Worm (Caenorhabditis elegans) whole organism, L4/young adult: Measurements from ENCODE around the gene rap-2.
"Not testable (repeated sequence)": the region's sequence is repeated elsewhere in the genome, so short reads cannot be mapped to it uniquely, and the experiment has no call there.

Experiments
- W03F9.2 ChIP-seq: fragments of 150-350 bp; optimal IDR thresholded peaks from 2 replicates; lab custom pipeline; 2014; ENCODE audit warnings: missing biosample characterization, missing genetic modification characterization
- dao-5 ChIP-seq: sonication (generic microtip); optimal IDR thresholded peaks from 2 replicates; lab custom pipeline; 2016; ENCODE audit warnings: missing genotype, missing genetic modification characterization, moderate library complexity, missing compliant biosample characterization
- him-1 ChIP-seq: sonication (generic microtip); optimal IDR thresholded peaks from 2 replicates; lab custom pipeline; 2016; ENCODE audit warnings: missing genotype, missing genetic modification reagents, missing genetic modification characterization, missing compliant biosample characterization

rap-2 gene

ce11 chrV:15063987-15064386 is at the start of gene rap-2:
rap-2 (minus strand) TSS chrV:15064087.
- no peak for TF ChIP-seq him-1 (tag; lab: Kevin White, UChicago)

- TF ChIP-seq him-1 (tag; lab: Kevin White, UChicago) (no peak), W03F9.2 (tag; lab: Kevin White, UChicago) (no peak), dao-5 (tag; lab: Kevin White, UChicago) (no peak)
Measured at ce11 chrV:15111660-15112059, 47.8 kb upstream of the rap-2 start, which contains the start of gene T01G5.7. T01G5.7 (plus strand) TSS chrV:15111960.

ce11 chrV:15109260-15109659 is 45.4 kb upstream of the rap-2 start, which contains the start of gene Y75B12A.2:
Y75B12A.2 (plus strand) TSS chrV:15109560.
- TF ChIP-seq dao-5 (tag; lab: Kevin White, UChicago) (no peak), W03F9.2 (tag; lab: Kevin White, UChicago) (no peak), him-1 (tag; lab: Kevin White, UChicago) (no peak)

DNA sequence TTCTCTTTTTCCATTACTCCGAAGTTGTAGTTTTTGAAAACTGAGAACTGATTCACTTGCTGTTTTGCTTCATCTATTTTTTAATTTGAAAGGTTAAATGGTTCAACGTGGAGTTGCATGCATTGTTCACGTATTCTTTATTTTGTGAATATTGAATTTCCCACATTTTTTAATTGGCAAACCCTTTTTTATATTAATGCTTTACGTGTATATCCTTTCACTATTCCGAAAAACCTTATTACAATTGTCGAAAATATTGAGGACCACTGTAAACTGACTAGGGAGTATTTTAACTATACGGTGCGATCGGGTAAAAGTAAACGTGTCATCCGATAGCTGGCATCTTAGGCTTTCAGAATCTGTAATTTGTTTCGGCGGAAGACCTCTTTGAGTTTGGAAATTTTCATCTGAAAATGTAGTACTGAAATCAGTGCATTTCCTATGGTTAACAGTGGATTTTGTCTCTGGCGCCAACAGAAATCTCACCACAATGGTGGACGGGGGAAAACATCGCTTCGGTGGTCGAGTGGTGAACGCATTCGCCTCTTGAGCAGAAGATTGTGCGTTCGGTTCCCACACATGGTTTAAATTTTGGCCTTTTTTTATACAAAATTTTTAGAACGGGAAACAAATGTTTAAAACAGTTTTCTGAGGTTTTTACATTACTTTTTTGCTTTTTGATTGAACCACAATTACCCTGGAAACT is 42.2 kb upstream of the rap-2 start, which contains the start of gene C01G10.14:
Gene C01G10.14, minus strand, starts transcription at position 51 of the 706 bp plus-strand sequence.
- not testable (repeated sequence) for TF ChIP-seq him-1, W03F9.2, dao-5 (tag; lab: Kevin White, UChicago)

DNA sequence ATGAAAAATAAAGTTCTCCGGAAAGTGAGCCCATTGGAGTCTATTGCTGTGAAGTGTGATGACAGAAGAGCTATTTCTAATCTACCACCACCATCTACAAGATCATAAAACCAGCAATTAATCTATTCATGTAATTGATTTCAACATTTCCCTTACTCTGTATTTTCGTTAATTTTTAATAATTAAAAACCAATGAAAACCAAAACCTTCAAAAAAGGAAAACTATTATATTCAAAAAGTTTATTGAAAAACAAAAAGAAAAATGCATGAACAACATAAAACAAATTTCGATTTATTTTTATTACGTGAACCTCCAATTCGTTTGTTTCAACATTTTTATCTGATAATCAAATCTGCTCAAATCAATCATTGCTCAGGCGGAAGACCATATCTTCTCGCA is 35.6 kb upstream of the rap-2 start, which contains the start of gene C01G10.1:
Gene C01G10.1, plus strand, starts transcription at position 301 of the 400 bp plus-strand sequence.
- TF ChIP-seq W03F9.2 (tag; lab: Kevin White, UChicago) (no peak), dao-5 (tag; lab: Kevin White, UChicago) (no peak), him-1 (tag; lab: Kevin White, UChicago) (no peak)

- TF ChIP-seq him-1 (tag; lab: Kevin White, UChicago) (no peak), dao-5 (tag; lab: Kevin White, UChicago) (no peak), W03F9.2 (tag; lab: Kevin White, UChicago) (no peak)
Measured at ce11 chrV:15094749-15095148, 30.9 kb upstream of the rap-2 start, which contains the start of gene srx-78. srx-78 (plus strand) TSS chrV:15095049.

DNA sequence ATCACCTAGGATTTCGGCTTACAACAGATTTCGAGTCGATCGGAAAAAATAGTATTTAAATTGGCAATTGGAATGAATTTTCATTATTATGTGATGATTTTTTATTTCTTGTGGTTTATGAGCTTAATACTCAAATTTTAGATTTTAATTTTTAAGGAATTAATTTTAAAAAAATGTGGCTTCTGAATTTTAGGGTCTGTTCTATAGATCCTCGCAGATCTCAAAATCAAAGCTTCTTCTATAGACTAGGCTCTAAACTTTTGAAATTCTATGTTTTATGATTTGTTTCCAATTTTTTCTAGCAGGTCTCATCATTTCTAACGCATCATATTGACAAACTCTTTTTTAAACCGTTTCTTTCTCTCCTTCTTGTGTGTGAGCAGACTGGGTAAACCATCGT is 28.8 kb upstream of the rap-2 start, which contains the start of gene txt-12:
Gene txt-12, plus strand, starts transcription at position 301 of the 400 bp plus-strand sequence.
- no peak for TF ChIP-seq W03F9.2 (tag; lab: Kevin White, UChicago)
- TF ChIP-seq him-1 (tag; lab: Kevin White, UChicago) = no peak
- no peak for TF ChIP-seq dao-5 (tag; lab: Kevin White, UChicago)

DNA sequence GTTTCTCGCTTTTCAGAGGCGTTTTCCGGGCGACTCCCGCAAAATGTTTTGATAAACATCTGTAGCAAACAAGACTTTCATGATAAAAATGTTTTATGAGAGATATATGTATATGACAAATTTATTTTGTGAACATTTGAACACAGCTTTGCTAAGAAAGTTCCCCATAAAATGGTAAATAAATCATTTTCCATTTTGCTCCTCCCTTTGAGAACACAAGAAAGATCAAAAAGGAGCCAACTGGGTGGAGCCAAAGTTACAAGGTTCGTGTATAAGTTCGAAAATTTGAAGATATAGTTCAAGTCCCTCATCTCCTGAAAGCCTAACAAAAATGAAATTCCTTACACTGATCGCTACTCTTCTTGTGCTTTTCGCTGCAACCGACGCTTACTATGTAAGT is 26.6 kb upstream of the rap-2 start, which contains the start of gene C01G10.17:
Gene C01G10.17, plus strand, starts transcription at position 301 of the 400 bp plus-strand sequence.
- TF ChIP-seq W03F9.2 (tag; lab: Kevin White, UChicago) (no peak), dao-5 (tag; lab: Kevin White, UChicago) (no peak), him-1 (tag; lab: Kevin White, UChicago) (no peak)

- no peak for TF ChIP-seq dao-5 (tag; lab: Kevin White, UChicago)
- no peak for TF ChIP-seq him-1 (tag; lab: Kevin White, UChicago)
- TF ChIP-seq W03F9.2 (tag; lab: Kevin White, UChicago) = no peak
Measured at ce11 chrV:15089438-15089837, 25.6 kb upstream of the rap-2 start, which contains the start of the genes C01G10.5 and C01G10.4. C01G10.5 (minus strand) TSS chrV:15089538. C01G10.4 (plus strand) TSS chrV:15089740.

- no peak for TF ChIP-seq him-1 (tag; lab: Kevin White, UChicago)
- no peak for TF ChIP-seq dao-5 (tag; lab: Kevin White, UChicago)
- TF ChIP-seq W03F9.2 (tag; lab: Kevin White, UChicago) = no peak
Measured at ce11 chrV:15088613-15089012, 24.7 kb upstream of the rap-2 start, which contains the start of gene C01G10.18. C01G10.18 (minus strand) TSS chrV:15088713.

DNA sequence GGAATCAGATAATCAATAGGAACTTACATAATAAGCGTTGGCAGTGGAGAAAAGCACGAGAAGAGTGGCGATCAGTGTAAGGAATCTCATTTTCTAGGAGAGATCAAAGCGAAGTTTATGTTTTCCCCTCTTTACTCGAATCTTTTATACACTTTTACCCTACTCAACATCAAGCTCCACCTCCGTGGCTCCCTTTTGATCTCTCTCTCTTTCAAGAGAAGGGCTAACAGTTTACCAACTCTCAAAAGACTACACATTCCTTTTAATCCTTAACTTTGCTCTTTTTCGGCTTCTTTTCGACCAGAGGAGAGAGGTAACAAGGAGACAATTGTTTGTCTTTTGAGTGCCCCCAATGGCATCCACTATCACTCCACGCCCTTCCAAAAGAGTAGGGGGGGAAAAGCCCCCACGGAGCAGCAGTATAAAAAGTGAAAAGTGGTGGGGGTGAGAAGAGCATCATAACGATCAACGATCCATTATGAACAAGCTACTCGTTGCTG is 23.4 kb upstream of the rap-2 start, which contains the start of the genes C01G10.15 and C01G10.6:
Gene C01G10.15, minus strand, starts transcription at position 101 of the 500 bp plus-strand sequence.
Gene C01G10.6, plus strand, starts transcription at position 450 of the 500 bp plus-strand sequence.
- no peak for TF ChIP-seq W03F9.2 (tag; lab: Kevin White, UChicago)
- TF ChIP-seq dao-5 (tag; lab: Kevin White, UChicago) = no peak
- no peak for TF ChIP-seq him-1 (tag; lab: Kevin White, UChicago)

ce11 chrV:15085335-15085800 is 21.5 kb upstream of the rap-2 start, which contains the start of the genes ahsa-1 and C01G10.7:
ahsa-1 (minus strand) TSS chrV:15085385.
C01G10.7 (plus strand) TSS chrV:15085747.
- TF ChIP-seq W03F9.2 (tag; lab: Kevin White, UChicago) (peak; percentile 96), dao-5 (tag; lab: Kevin White, UChicago) (no peak), him-1 (tag; lab: Kevin White, UChicago) (peak; percentile 88)

DNA sequence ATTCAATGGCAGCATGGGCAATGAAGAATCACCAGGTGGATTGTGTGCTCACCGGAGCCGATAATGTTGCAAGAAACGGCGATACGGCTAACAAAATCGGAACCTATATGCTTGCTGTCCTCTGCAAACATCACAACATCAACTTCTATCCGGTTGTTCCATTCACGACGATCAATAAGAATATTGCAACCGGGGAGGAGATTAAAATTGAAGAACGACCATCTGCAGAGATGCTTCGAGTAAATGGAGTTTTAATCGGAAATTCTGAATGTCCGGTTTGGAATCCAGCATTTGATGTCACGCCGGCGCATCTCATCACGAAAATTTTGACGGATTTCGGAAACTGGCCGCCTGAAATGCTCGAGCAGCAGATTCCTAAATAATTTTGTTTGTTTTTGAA is 19.8 kb upstream of the rap-2 start:
- TF ChIP-seq dao-5 (tag; lab: Kevin White, UChicago) (no peak), him-1 (tag; lab: Kevin White, UChicago) (no peak), W03F9.2 (tag; lab: Kevin White, UChicago) (no peak)
